Worm (Caenorhabditis elegans): ENCODE data around the gene srh-23.

The srh-23 gene

DNA sequence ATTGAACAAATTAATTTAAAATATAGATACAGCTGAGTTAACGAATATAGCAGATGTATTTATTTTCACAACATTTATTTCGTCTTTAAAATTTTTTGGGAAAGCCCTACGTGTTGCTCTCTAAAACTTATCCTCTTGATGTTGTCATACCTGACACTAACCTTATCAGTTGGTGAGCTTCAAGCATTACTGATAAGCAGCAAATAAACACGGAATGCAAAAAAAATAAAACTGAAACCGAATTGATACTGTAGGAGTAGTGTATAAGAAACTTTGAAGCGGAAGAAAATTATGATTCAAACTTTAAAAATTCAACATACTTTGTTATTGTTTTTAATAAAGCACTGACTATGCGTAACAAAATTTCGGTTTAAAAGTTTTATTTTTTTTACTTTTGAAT, 14.2 kb downstream of the srh-23 start:
- TF ChIP-seq ztf-3 (GFP tag; optimal IDR thresholded peaks at IDR 0.05) (no peak), nhr-90 (tag; optimal IDR thresholded peaks at IDR 0.05) (no peak), F55B11.4 (tag; optimal IDR thresholded peaks at IDR 0.05; ENCODE audit: borderline replicate concordance, insufficient read depth) (no peak), Y79H2A.3 (GFP tag; conservative IDR thresholded peaks at IDR 0.05) (no peak), sea-2 (GFP tag; IDR thresholded peaks at IDR 0.05) (no peak), nhr-179 (tag; optimal IDR thresholded peaks at IDR 0.05) (no peak), attf-6 (GFP tag; IDR thresholded peaks at IDR 0.05) (no peak), nfya-2 (GFP tag; IDR thresholded peaks at IDR 0.05) (no peak), hmg-20 (GFP tag; IDR thresholded peaks at IDR 0.05) (no peak), Y53G8AR.9 (GFP tag; conservative IDR thresholded peaks at IDR 0.05) (no peak), lag-1 (GFP tag; IDR thresholded peaks at IDR 0.05) (no peak), egrh-3 (GFP tag; IDR thresholded peaks at IDR 0.05) (no peak), aptf-2 (GFP tag; conservative IDR thresholded peaks at IDR 0.05) (no peak), ekl-4 (GFP tag; IDR thresholded peaks at IDR 0.05) (no peak), tbp1 (GFP tag; optimal IDR thresholded peaks at IDR 0.05) (no peak), attf-3 (GFP tag; conservative IDR thresholded peaks at IDR 0.05) (no peak)

DNA sequence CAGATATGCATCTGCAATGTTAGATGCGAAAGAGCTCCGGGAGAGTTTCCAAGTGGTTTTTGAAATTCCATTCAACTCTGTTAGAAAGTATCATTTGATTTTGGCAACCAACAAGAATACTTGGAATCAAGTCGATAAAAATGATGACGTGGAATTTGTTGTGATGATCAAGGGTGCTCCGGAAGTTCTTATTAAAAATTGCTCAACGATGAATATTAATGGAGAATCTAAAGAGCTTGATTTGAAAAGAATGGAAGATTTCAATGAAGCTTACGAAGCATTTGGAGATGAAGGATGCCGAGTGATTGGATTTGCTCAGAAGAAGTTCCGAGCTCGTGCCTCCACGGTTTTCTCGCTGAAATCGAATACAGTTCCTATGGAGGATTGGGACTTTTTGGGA, 16.4 kb downstream of the srh-23 start:
- no peak for TF ChIP-seq hlh-26 (GFP tag; conservative IDR thresholded peaks at IDR 0.05)
- no peak for TF ChIP-seq F10E7.11 (tag; optimal IDR thresholded peaks at IDR 0.05)
- TF ChIP-seq F49E8.2 (tag; optimal IDR thresholded peaks at IDR 0.05; ENCODE audit: insufficient read depth), result no peak

- TF ChIP-seq F23B12.7 (tag; optimal IDR thresholded peaks at IDR 0.05; ENCODE audit: insufficient read depth) (no peak), B0035.1 (tag; optimal IDR thresholded peaks at IDR 0.05) (no peak), F37B4.10 (GFP tag; IDR thresholded peaks at IDR 0.05) (no peak), die-1 (tag; optimal IDR thresholded peaks at IDR 0.05) (no peak)
Observed at ce11 chrV:4944219-4944618, 23.3 kb downstream of the srh-23 start, which contains the start of gene str-211. Gene str-211 (minus strand): TSS chrV:4944319.

ce11 chrV:4948635-4949034, 27.7 kb downstream of the srh-23 start, which contains the start of gene str-209:
Gene str-209 (plus strand): TSS chrV:4948935.
- TF ChIP-seq tbx-9 (tag; optimal IDR thresholded peaks at IDR 0.05; ENCODE audit: borderline replicate concordance) (no peak), mxl-1 (tag; optimal IDR thresholded peaks at IDR 0.05) (no peak), ztf-26 (tag; optimal IDR thresholded peaks at IDR 0.05) (no peak), madf-8 (GFP tag; conservative IDR thresholded peaks at IDR 0.05) (no peak), dpff-1 (tag; optimal IDR thresholded peaks at IDR 0.05) (no peak), efl-1 (GFP tag; optimal IDR thresholded peaks at IDR 0.05) (no peak), nhr-120 (GFP tag; IDR thresholded peaks at IDR 0.05) (no peak), ceh-79 (tag; optimal IDR thresholded peaks at IDR 0.05) (no peak), lin-40 (tag; optimal IDR thresholded peaks at IDR 0.05) (no peak), nfya-2 (GFP tag; IDR thresholded peaks at IDR 0.05) (no peak), attf-3 (GFP tag; conservative IDR thresholded peaks at IDR 0.05) (no peak), chd-7 (tag; optimal IDR thresholded peaks at IDR 0.05) (no peak), B0261.1 (tag; optimal IDR thresholded peaks at IDR 0.05) (no peak), zfh-2 (GFP tag; conservative IDR thresholded peaks at IDR 0.05) (no peak), Y67H2A.10 (GFP tag; conservative IDR thresholded peaks at IDR 0.05) (no peak), ztf-18 (tag; optimal IDR thresholded peaks at IDR 0.05) (no peak), rec-8 (tag; optimal IDR thresholded peaks at IDR 0.05) (no peak), unc-130 (GFP tag; optimal IDR thresholded peaks at IDR 0.05) (no peak), ztf-3 (GFP tag; optimal IDR thresholded peaks at IDR 0.05) (no peak), lir-1 (GFP tag; conservative IDR thresholded peaks at IDR 0.05) (no peak)
